Worm (Caenorhabditis elegans): ENCODE data around the gene srw-130.

srw-130 gene

DNA sequence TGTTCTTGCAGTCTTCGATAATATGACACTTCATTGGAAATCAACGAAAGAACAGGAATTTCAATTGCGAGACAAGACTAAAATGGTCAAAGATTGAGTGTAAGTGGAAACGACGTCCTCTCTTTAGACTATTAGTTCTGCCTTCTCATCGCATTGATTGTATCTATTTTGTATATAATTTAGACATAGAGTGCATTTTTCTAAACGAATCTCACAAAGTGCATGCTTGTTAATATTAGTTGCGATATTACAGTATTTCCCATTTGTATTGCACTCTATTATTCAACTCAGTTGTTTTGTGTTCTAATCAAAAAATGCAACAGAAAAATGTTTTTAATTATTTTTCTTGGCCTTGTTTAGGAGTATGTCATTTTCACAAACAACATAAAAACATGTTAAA lies 10.4 kb downstream of the srw-130 start, which contains the start of gene nhr-93:
TSS of gene nhr-93 (minus strand) at position 101 of the 400 bp plus-strand sequence.
- TF ChIP-seq grh-1 (GFP tag; IDR thresholded peaks at IDR 0.05) = no peak
- no peak for TF ChIP-seq ceh-88 (GFP tag; IDR thresholded peaks at IDR 0.05)
- no peak for TF ChIP-seq ceh-90 (tag; optimal IDR thresholded peaks at IDR 0.05)
- TF ChIP-seq tlp-1 (tag; optimal IDR thresholded peaks at IDR 0.05) = no peak
- TF ChIP-seq unc-86 (tag; optimal IDR thresholded peaks at IDR 0.05) = no peak

DNA sequence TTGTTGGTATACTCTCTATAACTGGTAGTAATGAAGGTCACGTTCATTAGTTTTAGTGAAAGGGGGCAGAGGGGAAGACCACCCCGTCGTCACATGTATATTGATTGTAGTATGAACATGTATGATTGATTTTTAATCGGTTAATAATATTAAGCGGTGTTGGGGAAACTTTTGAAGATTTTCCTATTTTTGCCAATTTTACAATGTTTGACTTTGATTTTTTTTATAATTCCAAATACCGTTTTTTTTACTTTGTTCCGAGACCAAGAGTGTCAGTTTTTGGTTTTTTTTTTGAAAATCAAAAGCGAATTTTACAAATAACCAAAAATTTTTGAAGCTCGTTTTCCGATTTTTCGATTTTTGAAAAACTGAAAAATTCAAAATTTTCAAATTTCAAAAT lies 13.4 kb downstream of the srw-130 start, which contains the start of gene nhr-221:
TSS of gene nhr-221 (minus strand) at position 101 of the 400 bp plus-strand sequence.
- TF ChIP-seq efl-1 (optimal IDR thresholded peaks at IDR 0.05) (no peak), efl-1 (GFP tag; optimal IDR thresholded peaks at IDR 0.05 in 1 of 2) (peak in 1 of 2 experiments; percentile 47), nhr-77 (tag; optimal IDR thresholded peaks at IDR 0.05) (no peak)

DNA sequence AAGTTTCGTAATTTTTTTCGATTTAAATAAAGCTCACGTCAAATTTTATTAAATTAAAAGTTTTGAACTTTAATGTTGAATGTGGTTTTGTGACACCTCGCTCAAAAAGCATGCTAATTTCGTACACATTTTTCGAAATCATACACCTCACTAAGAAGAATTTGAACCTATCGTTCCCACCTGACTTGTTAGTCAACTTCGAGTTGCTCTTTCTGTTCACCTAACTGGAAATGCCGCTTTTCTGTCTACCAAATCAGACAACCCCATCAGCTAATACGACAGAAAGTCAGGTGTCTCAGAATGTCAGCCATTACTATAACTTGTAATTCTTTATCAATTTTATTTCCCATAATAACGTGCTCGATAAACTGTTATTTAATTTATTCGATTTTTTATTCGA lies 18.3 kb downstream of the srw-130 start, which contains the start of gene srbc-66:
TSS of gene srbc-66 (plus strand) at position 301 of the 400 bp plus-strand sequence.
- TF ChIP-seq mdl-1 (tag; optimal IDR thresholded peaks at IDR 0.05) = no peak
- peak; percentile 35 for TF ChIP-seq fkh-8 (tag; optimal IDR thresholded peaks at IDR 0.05)

DNA sequence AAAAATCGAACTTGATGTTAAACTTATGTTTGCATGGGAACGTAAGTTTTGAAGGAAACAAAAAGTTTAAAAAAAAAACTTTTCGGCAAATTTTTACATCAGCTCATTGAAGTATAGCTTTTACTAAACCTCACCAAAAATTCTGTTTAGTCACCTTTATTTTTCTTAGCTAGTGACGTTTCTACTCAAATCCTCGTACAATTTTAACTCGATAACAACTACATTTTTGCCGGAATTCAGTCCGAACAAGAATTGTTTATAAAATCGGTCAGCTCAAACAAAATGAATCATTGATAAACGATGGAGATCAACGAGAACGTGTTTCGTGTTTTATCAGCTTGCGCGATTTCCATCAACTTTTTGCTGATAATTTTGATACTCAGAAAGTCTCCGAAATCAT lies 21.8 kb downstream of the srw-130 start, which contains the start of gene str-260:
TSS of gene str-260 (plus strand) at position 301 of the 400 bp plus-strand sequence.
- no peak for TF ChIP-seq ces-1 (GFP tag; optimal IDR thresholded peaks at IDR 0.05)
- no peak for TF ChIP-seq unc-130 (tag; optimal IDR thresholded peaks at IDR 0.05)
- no peak for TF ChIP-seq pag-3 (tag; optimal IDR thresholded peaks at IDR 0.05; ENCODE audit: borderline replicate concordance, insufficient read depth)
- TF ChIP-seq tbx-2 (tag; optimal IDR thresholded peaks at IDR 0.05) = no peak

DNA sequence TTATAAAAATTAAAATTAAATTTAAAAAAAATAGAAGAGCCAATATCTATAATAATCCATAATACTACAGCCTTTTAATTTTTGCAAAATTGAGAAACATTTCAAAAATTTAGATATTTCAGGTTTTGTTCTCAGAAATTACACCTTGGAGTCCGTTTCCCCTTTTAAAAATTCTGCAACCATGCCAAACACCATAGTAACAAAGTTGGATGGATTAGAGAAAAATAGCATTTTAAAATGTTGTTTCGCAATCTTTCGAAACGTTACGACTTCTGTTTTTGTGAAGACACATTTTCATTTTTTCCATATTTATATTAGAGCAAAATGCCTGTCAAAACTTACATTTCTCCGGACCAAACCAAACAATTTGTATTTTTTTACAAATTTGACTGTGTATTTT lies 23.7 kb downstream of the srw-130 start, which contains the start of gene T24A6.7:
TSS of gene T24A6.7 (plus strand) at position 301 of the 400 bp plus-strand sequence.
- TF ChIP-seq efl-3 (GFP tag; optimal IDR thresholded peaks at IDR 0.05) = no peak
- TF ChIP-seq hpl-2 (GFP tag; optimal IDR thresholded peaks at IDR 0.05) = no peak
- TF ChIP-seq snpc-4 (tag; optimal IDR thresholded peaks at IDR 0.05) = no peak
- no peak for TF ChIP-seq ztf-4 (tag; optimal IDR thresholded peaks at IDR 0.05)
- no peak for TF ChIP-seq lin-35 (GFP tag; optimal IDR thresholded peaks at IDR 0.05)
- TF ChIP-seq pqm-1 (tag; optimal IDR thresholded peaks at IDR 0.05) = no peak
- TF ChIP-seq ceh-8 (GFP tag; optimal IDR thresholded peaks at IDR 0.05) = no peak
- TF ChIP-seq rnt-1 (tag; optimal IDR thresholded peaks at IDR 0.05) = no peak
- TF ChIP-seq mep-1 (tag; optimal IDR thresholded peaks at IDR 0.05) = no peak
- no peak for TF ChIP-seq unc-30 (tag; optimal IDR thresholded peaks at IDR 0.05)

DNA sequence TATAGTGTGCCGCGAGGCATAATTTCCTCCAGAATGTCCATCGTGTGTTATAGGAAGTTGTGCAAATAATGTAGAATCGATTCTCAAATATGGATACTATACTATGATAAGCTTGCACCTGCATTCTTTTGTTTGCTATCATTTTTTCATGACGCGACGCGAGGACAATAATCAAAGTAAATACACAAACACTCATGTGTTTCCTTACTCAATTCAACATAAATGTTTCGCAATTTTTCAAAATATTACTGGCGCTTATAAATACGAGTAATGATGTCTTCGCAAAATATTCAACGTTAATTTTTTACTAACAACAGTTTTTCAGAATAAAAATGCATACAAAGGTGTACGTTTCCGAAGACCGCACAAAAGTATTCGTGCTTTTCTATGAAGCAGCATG lies 25.4 kb downstream of the srw-130 start, which contains the start of gene irg-1:
TSS of gene irg-1 (plus strand) at position 326 of the 400 bp plus-strand sequence.
- TF ChIP-seq dsc-1 (tag; optimal IDR thresholded peaks at IDR 0.05) = no peak
- no peak for TF ChIP-seq nhr-47 (tag; optimal IDR thresholded peaks at IDR 0.05)
- TF ChIP-seq elt-2 (tag; optimal IDR thresholded peaks at IDR 0.05) = peak; percentile 37

DNA sequence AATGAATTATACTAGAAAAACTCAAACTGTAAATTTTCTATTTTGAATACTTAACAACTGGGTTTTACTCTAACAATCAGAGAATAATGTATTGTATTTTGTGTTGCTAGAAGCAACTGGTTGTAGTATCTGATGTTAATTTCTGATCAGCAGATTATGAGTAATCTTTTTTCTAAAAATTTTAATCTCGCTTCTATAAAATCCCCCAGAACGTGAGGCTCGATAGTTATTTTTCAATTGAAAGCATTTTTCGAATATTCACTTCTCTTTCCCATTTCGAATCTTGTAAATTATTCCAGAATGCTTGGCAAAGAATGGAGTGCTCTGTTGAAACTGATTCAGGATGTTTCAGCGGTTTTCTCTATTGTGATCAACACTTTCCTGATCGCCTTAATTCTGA lies 30.8 kb downstream of the srw-130 start, which contains the start of gene str-227:
TSS of gene str-227 (plus strand) at position 301 of the 400 bp plus-strand sequence.
- no peak for TF ChIP-seq F16B12.6 (tag; optimal IDR thresholded peaks at IDR 0.05)
- TF ChIP-seq fkh-10 (GFP tag; optimal IDR thresholded peaks at IDR 0.05) = no peak
- no peak for TF ChIP-seq sup-37 (GFP tag; optimal IDR thresholded peaks at IDR 0.05)
- no peak for TF ChIP-seq ceh-82 (tag; optimal IDR thresholded peaks at IDR 0.05)
- no peak for TF ChIP-seq pqm-1 (tag; optimal IDR thresholded peaks at IDR 0.05)

Data from whole organism, L1 larva.